Worm (Caenorhabditis elegans) whole organism, L2 larva: ENCODE data around the gene B0457.6.

Experiments used
- C34F6.9 ChIP-seq: fragments of 150-350 bp; optimal IDR thresholded peaks from 2 replicates; lab custom pipeline; 2014; ENCODE audit warnings: missing biosample characterization, missing genetic modification characterization
- F13H6.1 ChIP-seq: sonication (generic microtip); optimal IDR thresholded peaks from 2 replicates; lab custom pipeline; 2016; ENCODE audit warnings: missing genetic modification characterization, missing compliant biosample characterization
- R02D3.7 ChIP-seq: fragments of 150-350 bp; optimal IDR thresholded peaks from 2 replicates; lab custom pipeline; 2014; ENCODE audit warnings: missing biosample characterization, missing genetic modification characterization
- Y55F3AM.14 ChIP-seq: fragments of 200-800 bp; sonication (Bioruptor generic); optimal IDR thresholded peaks from 2 replicates; lab custom pipeline; 2018; ENCODE audit warnings: mild to moderate bottlenecking, missing genetic modification characterization, missing compliant biosample characterization
- ZK546.5 ChIP-seq: sonication (generic microtip); optimal IDR thresholded peaks from 2 replicates; lab custom pipeline; 2017; ENCODE audit warnings: missing biosample characterization, missing genetic modification characterization
- alr-1 ChIP-seq: fragments of 150-350 bp; optimal IDR thresholded peaks from 2 replicates; lab custom pipeline; 2014; ENCODE audit warnings: missing biosample characterization, missing genetic modification characterization
- aly-2 ChIP-seq: fragments of 150-350 bp; optimal IDR thresholded peaks from 2 replicates; lab custom pipeline; 2014; ENCODE audit warnings: missing biosample characterization, missing genetic modification characterization
- ama-1 ChIP-seq: fragments of 150-350 bp; optimal IDR thresholded peaks from 2 replicates; lab custom pipeline; 2018; ENCODE audit warnings: inconsistent platforms
- blmp-1 ChIP-seq: sonication (generic microtip); optimal IDR thresholded peaks from 2 replicates; lab custom pipeline; 2017; ENCODE audit warnings: missing genetic modification characterization, mild to moderate bottlenecking, missing compliant biosample characterization, antibody characterized with exemption, moderate library complexity; ENCODE audit not compliant: insufficient read depth
- ceh-16 ChIP-seq: fragments of 150-350 bp; optimal IDR thresholded peaks from 2 replicates; lab custom pipeline; 2014; ENCODE audit warnings: missing biosample characterization, missing genetic modification characterization
- ceh-82 ChIP-seq: fragments of 150-350 bp; optimal IDR thresholded peaks from 2 replicates; lab custom pipeline; 2014; ENCODE audit warnings: missing biosample characterization, missing genetic modification characterization
- crh-2 ChIP-seq: sonication (generic microtip); optimal IDR thresholded peaks from 2 replicates; lab custom pipeline; 2017; ENCODE audit warnings: missing biosample characterization, missing genetic modification characterization
- dmd-4 ChIP-seq: sonication (generic microtip); optimal IDR thresholded peaks from 2 replicates; lab custom pipeline; 2017; ENCODE audit warnings: missing biosample characterization, missing genetic modification characterization
- egl-27 ChIP-seq: sonication (generic microtip); optimal IDR thresholded peaks from 3 replicates; lab custom pipeline; 2017; ENCODE audit warnings: missing biosample characterization, missing genetic modification reagents, missing genetic modification characterization
- elt-1 ChIP-seq: fragments of 150-350 bp; optimal IDR thresholded peaks from 2 replicates; lab custom pipeline; 2014; ENCODE audit warnings: missing biosample characterization, missing genetic modification characterization
- elt-3 ChIP-seq: sonication (generic microtip); optimal IDR thresholded peaks from 2 replicates; lab custom pipeline; 2017; ENCODE audit warnings: missing biosample characterization, missing genetic modification characterization
- fos-1 ChIP-seq: fragments of 150-350 bp; optimal IDR thresholded peaks from 2 replicates; lab custom pipeline; 2014; ENCODE audit warnings: missing biosample characterization, missing genetic modification characterization
- gmeb-1 ChIP-seq: fragments of 150-350 bp; optimal IDR thresholded peaks from 2 replicates; lab custom pipeline; 2014; ENCODE audit warnings: missing biosample characterization, missing genetic modification characterization
- lin-11 ChIP-seq: fragments of 150-350 bp; sonication (generic microtip); optimal IDR thresholded peaks from 2 replicates; lab custom pipeline; 2014; ENCODE audit warnings: missing biosample characterization, missing genetic modification characterization, inconsistent platforms, mixed read lengths
- lin-13 ChIP-seq: fragments of 150-350 bp; optimal IDR thresholded peaks from 2 replicates; lab custom pipeline; 2014; ENCODE audit warnings: missing biosample characterization, missing genetic modification reagents, missing genetic modification characterization
- lin-39 ChIP-seq: fragments of 150-350 bp; optimal IDR thresholded peaks from 2 replicates; lab custom pipeline; 2014; ENCODE audit warnings: missing biosample characterization, missing genetic modification reagents, missing genetic modification characterization
- lsy-2 ChIP-seq, 2 experiments: fragments of 150-350 bp in 1 of 2; sonication (generic microtip) in 1 of 2; optimal IDR thresholded peaks; 2 replicates each; lab custom pipeline; 2014 to 2017; ENCODE audit warnings: missing biosample characterization in 2 of 2, missing genetic modification characterization in 2 of 2
- mab-5 ChIP-seq: fragments of 150-350 bp; optimal IDR thresholded peaks from 2 replicates; lab custom pipeline; 2014; ENCODE audit warnings: missing biosample characterization, missing genetic modification characterization
- mbf-1 ChIP-seq: sonication (generic microtip); optimal IDR thresholded peaks from 2 replicates; lab custom pipeline; 2017; ENCODE audit warnings: missing biosample characterization, missing genetic modification characterization
- mdl-1 ChIP-seq, 2 experiments: fragments of 150-350 bp in 1 of 2; sonication (generic microtip) in 1 of 2; optimal IDR thresholded peaks; 2 replicates each; lab custom pipeline; 2017; ENCODE audit warnings: missing biosample characterization in 2 of 2, missing genetic modification characterization in 2 of 2
- nhr-10 ChIP-seq: sonication (generic microtip); optimal IDR thresholded peaks from 2 replicates; lab custom pipeline; 2017; ENCODE audit warnings: missing biosample characterization, missing genetic modification characterization
- nhr-11 ChIP-seq: fragments of 150-350 bp; optimal IDR thresholded peaks from 2 replicates; lab custom pipeline; 2014; ENCODE audit warnings: missing biosample characterization, missing genetic modification characterization
- nhr-12 ChIP-seq: fragments of 150-350 bp; optimal IDR thresholded peaks from 2 replicates; lab custom pipeline; 2014; ENCODE audit warnings: missing biosample characterization, missing genetic modification characterization
- nhr-129 ChIP-seq: fragments of 150-350 bp; optimal IDR thresholded peaks from 2 replicates; lab custom pipeline; 2014; ENCODE audit warnings: missing biosample characterization, missing genetic modification characterization
- nhr-21 ChIP-seq: fragments of 150-350 bp; optimal IDR thresholded peaks from 2 replicates; lab custom pipeline; 2014; ENCODE audit warnings: missing biosample characterization, missing genetic modification characterization
- nhr-23 ChIP-seq: fragments of 150-350 bp; optimal IDR thresholded peaks from 2 replicates; lab custom pipeline; 2014; ENCODE audit warnings: missing biosample characterization, missing genetic modification reagents, missing genetic modification characterization
- nhr-25 ChIP-seq: fragments of 150-350 bp; sonication (generic microtip); optimal IDR thresholded peaks from 3 replicates; lab custom pipeline; 2014; ENCODE audit warnings: missing biosample characterization, missing genetic modification characterization
- nhr-6 ChIP-seq: fragments of 150-350 bp; optimal IDR thresholded peaks from 2 replicates; lab custom pipeline; 2014; ENCODE audit warnings: missing biosample characterization, missing genetic modification characterization
- peb-1 ChIP-seq: fragments of 150-350 bp; optimal IDR thresholded peaks from 2 replicates; lab custom pipeline; 2014; ENCODE audit warnings: missing biosample characterization, missing genetic modification characterization
- sma-3 ChIP-seq: sonication (generic microtip); optimal IDR thresholded peaks from 2 replicates; lab custom pipeline; 2016; ENCODE audit warnings: missing genetic modification reagents, missing genetic modification characterization, missing compliant biosample characterization
- sma-9 ChIP-seq, 2 experiments: fragments of 150-350 bp in 1 of 2; sonication (generic microtip) in 1 of 2; optimal IDR thresholded peaks; 2 replicates each; lab custom pipeline; 2014 to 2016; ENCODE audit warnings: missing genetic modification characterization in 2 of 2, mild to moderate bottlenecking in 1 of 2, missing biosample characterization in 1 of 2, missing compliant biosample characterization in 1 of 2, missing genetic modification reagents in 1 of 2, moderate library complexity in 1 of 2
- snpc-4 ChIP-seq: fragments of 150-350 bp; optimal IDR thresholded peaks from 2 replicates; lab custom pipeline; 2014; ENCODE audit warnings: missing biosample characterization, missing genetic modification characterization
- unc-39 ChIP-seq: fragments of 150-350 bp; optimal IDR thresholded peaks from 2 replicates; lab custom pipeline; 2014; ENCODE audit warnings: missing biosample characterization, missing genetic modification characterization
- unc-55 ChIP-seq: fragments of 150-350 bp; sonication (generic microtip); optimal IDR thresholded peaks from 3 replicates; lab custom pipeline; 2014; ENCODE audit warnings: missing biosample characterization, missing genetic modification reagents, missing genetic modification characterization
- unc-62 ChIP-seq: fragments of 150-350 bp; optimal IDR thresholded peaks from 2 replicates; lab custom pipeline; 2014; ENCODE audit warnings: missing biosample characterization, missing genetic modification reagents, missing genetic modification characterization
- zag-1 ChIP-seq: fragments of 150-350 bp; optimal IDR thresholded peaks from 2 replicates; lab custom pipeline; 2014; ENCODE audit warnings: missing biosample characterization, missing genetic modification characterization
- ztf-1 ChIP-seq: fragments of 200-800 bp; sonication (Bioruptor generic); conservative IDR thresholded peaks from 2 replicates; pipeline ENCODE4 v1.3.6; 2022; ENCODE audit warnings: missing genetic modification characterization, missing compliant biosample characterization
- ztf-4 ChIP-seq: fragments of 150-350 bp; optimal IDR thresholded peaks from 2 replicates; lab custom pipeline; 2014; ENCODE audit warnings: missing biosample characterization, missing genetic modification characterization

The B0457.6 gene

ce11 chrII:8926451-8926850 is 4.2 kb downstream of the B0457.6 start, which contains the start of gene B0457.2:
Gene B0457.2 (minus strand): TSS chrII:8926551.
- TF ChIP-seq mab-5 = no peak
- no peak for TF ChIP-seq snpc-4 (tag; lab: Kevin White, UChicago)
- no peak for TF ChIP-seq sma-9 (GFP tag; optimal IDR thresholded peaks at IDR 0.05; lab: Kevin White, UChicago)
- TF ChIP-seq sma-9 (tag; optimal IDR thresholded peaks at IDR 0.05; lab: Kevin White, UChicago) = no peak
- TF ChIP-seq aly-2 (tag; lab: Kevin White, UChicago) = no peak
- no peak for TF ChIP-seq unc-39 (tag; lab: Kevin White, UChicago)
- TF ChIP-seq, all 48 proteins: peak for 0

- TF ChIP-seq lsy-2 (tag; optimal IDR thresholded peaks at IDR 0.05; lab: Kevin White, UChicago) (peak in 1 of 2 experiments; percentile 64), mbf-1 (no peak), lin-11 (tag; lab: Kevin White, UChicago) (no peak), nhr-21 (tag; lab: Kevin White, UChicago) (no peak), R02D3.7 (no peak), nhr-11 (tag; lab: Kevin White, UChicago) (no peak), mdl-1 (tag; optimal IDR thresholded peaks at IDR 0.05; lab: Kevin White, UChicago) (no peak), Y55F3AM.14 (GFP tag; lab: Kevin White, UChicago) (no peak), snpc-4 (tag; lab: Kevin White, UChicago) (no peak), mab-5 (no peak), lin-39 (tag; lab: Kevin White, UChicago) (no peak), elt-3 (tag; lab: Kevin White, UChicago) (no peak), ZK546.5 (tag; lab: Kevin White, UChicago) (no peak), unc-62 (GFP tag; lab: Kevin White, UChicago) (no peak), sma-9 (GFP tag; optimal IDR thresholded peaks at IDR 0.05; lab: Kevin White, UChicago) (no peak), sma-9 (tag; optimal IDR thresholded peaks at IDR 0.05; lab: Kevin White, UChicago) (no peak), ama-1 (lab: Kevin White, UChicago) (no peak), crh-2 (tag; lab: Kevin White, UChicago) (peak; percentile 17), ztf-4 (peak; percentile 15), C34F6.9 (tag; lab: Kevin White, UChicago) (peak; percentile 73), nhr-10 (tag; lab: Kevin White, UChicago) (no peak), ztf-1 (GFP tag; lab: Robert Waterston, UW) (no peak), dmd-4 (tag; lab: Kevin White, UChicago) (no peak), gmeb-1 (tag; lab: Kevin White, UChicago) (peak; percentile 5), nhr-6 (tag; lab: Kevin White, UChicago) (no peak), nhr-12 (tag; lab: Kevin White, UChicago) (no peak), aly-2 (tag; lab: Kevin White, UChicago) (no peak), zag-1 (tag; lab: Kevin White, UChicago) (no peak), fos-1 (tag; lab: Kevin White, UChicago) (peak; percentile 38), sma-3 (GFP tag; lab: Kevin White, UChicago) (peak; percentile 30), lin-13 (GFP tag; lab: Kevin White, UChicago) (peak; percentile 38), egl-27 (no peak), alr-1 (tag; lab: Kevin White, UChicago) (no peak), unc-55 (GFP tag; lab: Kevin White, UChicago) (peak; percentile 64), nhr-25 (tag; lab: Kevin White, UChicago) (no peak), F13H6.1 (no peak), nhr-23 (tag; lab: Kevin White, UChicago) (no peak), peb-1 (no peak), ceh-82 (tag; lab: Kevin White, UChicago) (no peak), nhr-129 (no peak), unc-39 (tag; lab: Kevin White, UChicago) (no peak), ceh-16 (tag; lab: Kevin White, UChicago) (no peak), blmp-1 (no peak), elt-1 (tag; lab: Kevin White, UChicago) (no peak)
- TF ChIP-seq, all 48 proteins: peak for 9
These were observed 5.1 kb downstream of the B0457.6 start, which contains the start of gene cct-2 for ce11 chrII:8927253-8927791. Gene cct-2 (plus strand): TSS chrII:8927741.
